Worm (Caenorhabditis elegans) whole organism, L4 larva: ENCODE results near the gene cah-3.
"Not testable (repeated sequence)": the region's sequence is repeated elsewhere in the genome, so short reads cannot be mapped to it uniquely, and the experiment has no call there.

Source experiments
- aha-1 ChIP-seq: fragments of 150-350 bp; peaks from one replicate; lab custom pipeline; 2014; ENCODE audit warnings: missing biosample characterization, missing genetic modification characterization
- aly-2 ChIP-seq: sonication (generic microtip); optimal IDR thresholded peaks from 2 replicates; lab custom pipeline; 2018; ENCODE audit warnings: missing biosample characterization, missing genetic modification characterization
- ceh-20 ChIP-seq: fragments of 200-800 bp; sonication (Bioruptor generic); IDR thresholded peaks from 2 replicates; pipeline ENCODE4 v1.3.6; 2022; ENCODE audit warnings: missing genetic modification reagents, missing genetic modification characterization, missing compliant biosample characterization
- ceh-82 ChIP-seq: sonication (generic microtip); optimal IDR thresholded peaks from 2 replicates; lab custom pipeline; 2017; ENCODE audit warnings: missing biosample characterization, missing genetic modification characterization
- ctbp-1 ChIP-seq: fragments of 200-800 bp; sonication (Bioruptor generic); IDR thresholded peaks from 2 replicates; pipeline ENCODE4 v1.3.6; 2022; ENCODE audit warnings: missing genetic modification reagents, missing genetic modification characterization, missing compliant biosample characterization
- daf-16 ChIP-seq, 3 experiments: sonication (generic microtip); optimal IDR thresholded peaks; 2 replicates each; lab custom pipeline; 2016 to 2017; ENCODE audit warnings: missing genetic modification characterization in 3 of 3, missing genetic modification reagents in 3 of 3, mild to moderate bottlenecking in 2 of 3, missing compliant biosample characterization in 2 of 3, missing biosample characterization in 1 of 3, moderate library complexity in 1 of 3
- dmd-6 ChIP-seq: fragments of 200-800 bp; sonication (Bioruptor generic); IDR thresholded peaks from 2 replicates; pipeline ENCODE4 v1.3.6; 2022; ENCODE audit warnings: missing genetic modification reagents, missing genetic modification characterization, missing compliant biosample characterization
- dmd-9 ChIP-seq: fragments of 200-800 bp; sonication (Bioruptor generic); IDR thresholded peaks from 2 replicates; pipeline ENCODE4 v1.3.6; 2022; ENCODE audit warnings: missing genetic modification reagents, missing genetic modification characterization, missing compliant biosample characterization
- dpl-1 ChIP-seq: fragments of 150-350 bp; optimal IDR thresholded peaks from 2 replicates; lab custom pipeline; 2014; ENCODE audit warnings: missing biosample characterization, missing genetic modification reagents, missing genetic modification characterization
- dve-1 ChIP-seq: sonication (generic microtip); optimal IDR thresholded peaks from 2 replicates; lab custom pipeline; 2017; ENCODE audit warnings: antibody characterized with exemption, mild to moderate bottlenecking, missing genetic modification characterization, missing compliant biosample characterization; ENCODE audit not compliant: insufficient read depth
- egl-43 ChIP-seq: fragments of 200-800 bp; sonication (Bioruptor generic); IDR thresholded peaks from 2 replicates; pipeline ENCODE4 v1.3.6; 2022; ENCODE audit warnings: missing genetic modification reagents, missing genetic modification characterization, missing compliant biosample characterization
- fos-1 ChIP-seq: fragments of 150-350 bp; optimal IDR thresholded peaks from 2 replicates; lab custom pipeline; 2014; ENCODE audit warnings: missing biosample characterization, missing genetic modification characterization
- hlh-11 ChIP-seq: fragments of 200-800 bp; sonication (Bioruptor generic); optimal IDR thresholded peaks from 2 replicates; lab custom pipeline; 2018; ENCODE audit warnings: mild to moderate bottlenecking, missing genetic modification characterization, missing compliant biosample characterization
- hlh-30 ChIP-seq: sonication (generic microtip); optimal IDR thresholded peaks from 2 replicates; lab custom pipeline; 2017; ENCODE audit warnings: antibody characterized with exemption, mild to moderate bottlenecking, missing genetic modification characterization, missing compliant biosample characterization; ENCODE audit not compliant: insufficient read depth
- lim-7 ChIP-seq: fragments of 200-800 bp; sonication (Bioruptor generic); IDR thresholded peaks from 2 replicates; pipeline ENCODE4 v1.3.6; 2022; ENCODE audit warnings: missing genetic modification characterization, missing compliant biosample characterization
- lin-1 ChIP-seq: fragments of 200-800 bp; sonication (Bioruptor generic); IDR thresholded peaks from 2 replicates; pipeline ENCODE4 v1.3.6; 2022; ENCODE audit warnings: missing genetic modification reagents, missing genetic modification characterization, missing compliant biosample characterization
- mes-2 ChIP-seq: sonication (generic microtip); optimal IDR thresholded peaks from 2 replicates; lab custom pipeline; 2016; ENCODE audit warnings: missing genotype, mild to moderate bottlenecking, missing genetic modification characterization, missing compliant biosample characterization; ENCODE audit not compliant: poor library complexity, severe bottlenecking
- mxl-3 ChIP-seq: fragments of 200-800 bp; sonication (Bioruptor generic); optimal IDR thresholded peaks from 2 replicates; lab custom pipeline; 2018; ENCODE audit warnings: mild to moderate bottlenecking, missing genetic modification characterization, missing compliant biosample characterization
- nhr-102 ChIP-seq: sonication (generic microtip); optimal IDR thresholded peaks from 2 replicates; lab custom pipeline; 2016; ENCODE audit warnings: mild to moderate bottlenecking, missing genetic modification characterization, moderate library complexity, missing compliant biosample characterization
- nhr-237 ChIP-seq: sonication (generic microtip); optimal IDR thresholded peaks from 2 replicates; lab custom pipeline; 2017; ENCODE audit warnings: missing biosample characterization, missing genetic modification characterization
- nhr-28 ChIP-seq: fragments of 150-350 bp; optimal IDR thresholded peaks from 2 replicates; lab custom pipeline; 2014; ENCODE audit warnings: missing biosample characterization, missing genetic modification characterization
- php-3 ChIP-seq: fragments of 200-800 bp; sonication (Bioruptor generic); IDR thresholded peaks from 2 replicates; pipeline ENCODE4 v1.3.6; 2022; ENCODE audit warnings: missing genetic modification reagents, missing genetic modification characterization, missing compliant biosample characterization
- pqm-1 ChIP-seq: sonication (generic microtip); optimal IDR thresholded peaks from 2 replicates; lab custom pipeline; 2017; ENCODE audit warnings: missing biosample characterization, missing genetic modification characterization
- rbr-2 ChIP-seq: sonication (generic microtip); optimal IDR thresholded peaks from 2 replicates; lab custom pipeline; 2016; ENCODE audit warnings: missing genotype, missing genetic modification characterization, missing compliant biosample characterization
- saeg-2 ChIP-seq: fragments of 200-800 bp; sonication (Bioruptor generic); IDR thresholded peaks from 2 replicates; pipeline ENCODE4 v1.3.6; 2022; ENCODE audit warnings: missing genetic modification reagents, missing genetic modification characterization, missing compliant biosample characterization
- sdz-12 ChIP-seq: fragments of 200-800 bp; sonication (Bioruptor generic); optimal IDR thresholded peaks from 2 replicates; lab custom pipeline; 2018; ENCODE audit warnings: mild to moderate bottlenecking, missing genetic modification characterization, missing compliant biosample characterization
- set-16 ChIP-seq: fragments of 200-800 bp; sonication (Bioruptor generic); IDR thresholded peaks from 2 replicates; pipeline ENCODE4 v1.3.6; 2022; ENCODE audit warnings: missing genetic modification reagents, missing genetic modification characterization, missing compliant biosample characterization
- snpc-1.2 ChIP-seq: fragments of 200-800 bp; sonication (Bioruptor generic); IDR thresholded peaks from 2 replicates; pipeline ENCODE4 v1.3.6; 2022; ENCODE audit warnings: missing genetic modification reagents, missing genetic modification characterization, missing compliant biosample characterization
- tra-1 ChIP-seq: fragments of 200-800 bp; sonication (Bioruptor generic); IDR thresholded peaks from 2 replicates; pipeline ENCODE4 v1.3.6; 2022; ENCODE audit warnings: missing genetic modification reagents, missing genetic modification characterization, missing compliant biosample characterization
- unc-62 ChIP-seq, 3 experiments: fragments of 150-350 bp in 1 of 3; sonication (generic microtip); optimal IDR thresholded peaks in 2 of 3; peaks in 1 of 3; 1 replicate in 1 of 3; 2 replicates in 2 of 3; lab custom pipeline; 2014 to 2017; ENCODE audit warnings: missing biosample characterization in 3 of 3, missing genetic modification characterization in 3 of 3, missing genetic modification reagents in 3 of 3, missing genotype in 1 of 3
- vab-7 ChIP-seq: fragments of 200-800 bp; sonication (Bioruptor generic); IDR thresholded peaks from 2 replicates; pipeline ENCODE4 v1.3.6; 2022; ENCODE audit warnings: missing genetic modification reagents, missing genetic modification characterization, missing compliant biosample characterization
- zip-11 ChIP-seq: fragments of 200-800 bp; sonication (Bioruptor generic); IDR thresholded peaks from 2 replicates; pipeline ENCODE4 v1.3.6; 2022; ENCODE audit warnings: missing genetic modification characterization, missing compliant biosample characterization

cah-3 gene

ce11 chrX:16451124-16451523 is 36.2 kb upstream of the cah-3 start:
- TF ChIP-seq unc-62 (GFP tag; optimal IDR thresholded peaks at IDR 0.05 in 1 of 2; lab: Kevin White, UChicago) (peak in 1 of 2 experiments; percentile 95), unc-62 (tag; optimal IDR thresholded peaks at IDR 0.05; lab: Kevin White, UChicago) (no peak), lin-1 (GFP tag; lab: Robert Waterston, UW) (no peak), nhr-237 (no peak)

DNA sequence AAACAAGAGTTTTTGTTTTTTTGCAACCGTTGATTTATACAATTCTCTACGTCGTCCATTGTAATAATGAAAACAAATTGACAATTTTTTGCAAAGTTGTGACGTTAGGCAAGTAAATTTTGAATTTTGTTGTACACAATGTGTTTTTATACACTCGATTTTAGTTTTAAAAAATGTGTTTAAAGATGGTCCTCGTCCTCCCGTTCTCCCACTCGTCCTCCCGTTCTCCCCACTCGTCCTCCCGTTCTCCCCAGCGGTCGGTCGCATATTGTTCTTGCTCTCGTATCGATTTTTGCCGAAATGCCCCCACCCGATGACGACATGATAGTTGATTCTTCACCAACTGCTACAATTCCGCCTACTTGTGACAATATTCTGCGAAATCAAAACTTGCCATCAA is 35.6 kb upstream of the cah-3 start, which contains the start of gene F38E9.4:
Gene F38E9.4, plus strand, starts transcription at position 301 of the 400 bp plus-strand sequence.
- not testable (repeated sequence) for TF ChIP-seq nhr-102 (tag; lab: Kevin White, UChicago); tra-1; fos-1 (tag; lab: Kevin White, UChicago)
- TF ChIP-seq, all 104 proteins: peak for 0; not testable (repeated sequence) for 104

DNA sequence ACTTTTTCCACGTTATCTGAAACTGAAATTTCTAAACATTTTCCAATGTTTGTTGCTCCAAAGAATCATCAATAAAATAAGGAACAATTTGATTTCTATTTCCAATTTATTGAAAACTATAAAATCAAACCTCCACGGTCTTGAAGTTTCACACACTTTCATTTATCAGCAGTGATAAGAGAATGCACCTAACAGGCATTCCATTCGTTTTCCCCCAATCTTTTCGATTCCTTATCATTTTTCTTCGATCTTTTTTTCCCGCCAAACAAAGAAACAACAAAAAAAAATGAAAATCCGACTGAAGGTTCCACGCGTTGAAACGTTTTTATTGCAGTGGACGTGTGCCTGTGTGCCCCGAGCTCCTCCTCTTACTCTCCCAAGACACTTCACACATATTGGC is 30.6 kb upstream of the cah-3 start, which contains the start of gene nas-39:
Gene nas-39, plus strand, starts transcription at position 269 of the 400 bp plus-strand sequence.
- TF ChIP-seq dve-1 (peak; percentile 55), daf-16 (GFP tag; optimal IDR thresholded peaks at IDR 0.05; lab: Kevin White, UChicago) (no peak), daf-16 (tag; optimal IDR thresholded peaks at IDR 0.05; lab: Kevin White, UChicago) (peak; percentile 71), pqm-1 (tag; lab: Kevin White, UChicago) (peak; percentile 95), hlh-11 (tag; lab: Kevin White, UChicago) (peak; percentile 46), sdz-12 (no peak), tra-1 (no peak), nhr-28 (tag; lab: Kevin White, UChicago) (peak; percentile 72), php-3 (GFP tag; lab: Robert Waterston, UW) (peak; percentile 49; the same call in 1 of the 2 replicates), dmd-6 (GFP tag; lab: Robert Waterston, UW) (peak; percentile 54; the same call in 1 of the 2 replicates)

- TF ChIP-seq mxl-3 (GFP tag; lab: Kevin White, UChicago) = no peak
- TF ChIP-seq set-16 (GFP tag; lab: Robert Waterston, UW) = peak; percentile 82
These were observed 30.2 kb upstream of the cah-3 start for ce11 chrX:16457113-16457512.

DNA sequence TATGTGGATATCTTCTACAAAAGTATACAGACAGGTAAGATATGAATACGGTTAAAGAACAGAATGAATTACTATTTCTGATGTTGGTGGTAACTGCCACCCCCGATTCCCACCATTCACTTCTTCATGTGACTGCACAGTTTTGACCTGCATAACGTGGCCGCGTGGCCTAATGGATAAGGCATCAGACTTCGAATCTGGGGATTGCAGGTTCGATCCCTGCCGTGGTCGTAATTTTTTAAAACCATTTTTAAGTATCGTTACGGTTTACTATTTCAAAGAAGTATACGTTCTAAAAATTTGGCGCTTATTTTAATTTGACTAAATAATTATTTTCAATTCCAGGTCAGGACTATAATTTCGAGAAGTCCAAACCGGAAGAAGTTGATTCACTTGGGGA is 26.0 kb upstream of the cah-3 start:
- TF ChIP-seq lim-7 (GFP tag; lab: Robert Waterston, UW) = 0 out of 2 replicates have a peak, but pooled peaks have one; percentile 41
- TF ChIP-seq ceh-82 (tag; lab: Kevin White, UChicago) = no peak
- no peak for TF ChIP-seq saeg-2
- 0 out of 2 replicates have a peak, but pooled peaks have one; percentile 30 for TF ChIP-seq vab-7
- peak in 1 of 2 experiments; percentile 36 for TF ChIP-seq unc-62 (GFP tag; optimal IDR thresholded peaks at IDR 0.05 in 1 of 2; lab: Kevin White, UChicago)
- no peak for TF ChIP-seq unc-62 (tag; optimal IDR thresholded peaks at IDR 0.05; lab: Kevin White, UChicago)
- no peak for TF ChIP-seq aly-2 (tag; lab: Kevin White, UChicago)
- TF ChIP-seq egl-43 (GFP tag; lab: Robert Waterston, UW) = 0 out of 2 replicates have a peak, but pooled peaks have one; percentile 37
- TF ChIP-seq nhr-28 (tag; lab: Kevin White, UChicago) = no peak
- peak; percentile 69; the same call in 1 of the 2 replicates for TF ChIP-seq snpc-1.2 (GFP tag; lab: Robert Waterston, UW)
- TF ChIP-seq, all 104 proteins: peak for 5

ce11 chrX:16466157-16466556 is 21.1 kb upstream of the cah-3 start:
- no peak for TF ChIP-seq mes-2 (tag; lab: Kevin White, UChicago)
- TF ChIP-seq unc-62 (GFP tag; optimal IDR thresholded peaks at IDR 0.05 in 1 of 2; lab: Kevin White, UChicago) = peak in 1 of 2 experiments; percentile 92
- no peak for TF ChIP-seq unc-62 (tag; optimal IDR thresholded peaks at IDR 0.05; lab: Kevin White, UChicago)

- TF ChIP-seq aha-1 (tag; lab: Kevin White, UChicago) (peak; percentile 8), rbr-2 (tag; lab: Kevin White, UChicago) (no peak), hlh-30 (tag; lab: Kevin White, UChicago) (no peak), dmd-9 (GFP tag; lab: Robert Waterston, UW) (no peak), zip-11 (GFP tag; lab: Robert Waterston, UW) (no peak), dpl-1 (GFP tag; lab: Kevin White, UChicago) (no peak), ceh-20 (GFP tag; lab: Robert Waterston, UW) (no peak), ctbp-1 (GFP tag; lab: Robert Waterston, UW) (no peak)
- TF ChIP-seq, all 104 proteins: peak for 1
These were observed 18.4 kb upstream of the cah-3 start for ce11 chrX:16468845-16469244.
